Fruit fly (Drosophila melanogaster) whole organism, embryonic: ENCODE measurements around the gene CG33093.

ENCODE experiments used
- Aef1 ChIP-seq: fragments of 200-800 bp; sonication (Bioruptor generic); IDR thresholded peaks from 3 replicates; pipeline ENCODE4 v1.3.6; 2022; ENCODE audit warnings: missing biosample characterization, missing genetic modification characterization
- Asciz ChIP-seq: fragments of 200-800 bp; sonication (Bioruptor generic); optimal IDR thresholded peaks from 2 replicates; lab custom pipeline; 2017; ENCODE audit warnings: missing biosample characterization, mild to moderate bottlenecking, missing genetic modification characterization, missing genetic modification reagents
- Atf3 ChIP-seq: fragments of 200-800 bp; sonication (Bioruptor generic); optimal IDR thresholded peaks from 3 replicates; lab custom pipeline; 2016; ENCODE audit warnings: missing biosample characterization, missing genetic modification characterization
- BEAF-32 ChIP-seq: fragments of 200-800 bp; sonication (Bioruptor generic); optimal IDR thresholded peaks from 3 replicates; lab custom pipeline; 2017; ENCODE audit warnings: missing biosample characterization, missing genetic modification characterization, mild to moderate bottlenecking, moderate library complexity, missing genetic modification reagents
- BtbVII ChIP-seq: fragments of 200-800 bp; sonication (Bioruptor generic); optimal IDR thresholded peaks from 3 replicates; lab custom pipeline; 2017; ENCODE audit warnings: missing biosample characterization, mild to moderate bottlenecking, missing genetic modification characterization
- C15 ChIP-seq: fragments of 200-800 bp; sonication (Bioruptor generic); IDR thresholded peaks from 3 replicates; pipeline ENCODE4 v1.3.6; 2022; ENCODE audit warnings: missing biosample characterization, missing genetic modification characterization
- CG1024 ChIP-seq: fragments of 200-800 bp; sonication (Bioruptor generic); IDR thresholded peaks from 2 replicates; pipeline ENCODE4 v1.3.6; 2022; ENCODE audit warnings: missing biosample characterization, missing genetic modification characterization
- CG10565 ChIP-seq: fragments of 200-800 bp; sonication (Bioruptor generic); optimal IDR thresholded peaks from 3 replicates; lab custom pipeline; 2016; ENCODE audit warnings: missing biosample characterization, mild to moderate bottlenecking, missing genetic modification characterization
- CG10979 ChIP-seq: fragments of 200-800 bp; sonication (Bioruptor generic); optimal IDR thresholded peaks from 2 replicates; lab custom pipeline; 2018; ENCODE audit warnings: missing biosample characterization, mild to moderate bottlenecking, missing genetic modification characterization, moderate library complexity
- CG12659 ChIP-seq: fragments of 200-800 bp; sonication (Bioruptor generic); optimal IDR thresholded peaks from 3 replicates; lab custom pipeline; 2017; ENCODE audit warnings: mild to moderate bottlenecking, missing biosample characterization, missing genetic modification reagents, missing genetic modification characterization
- CG12942 ChIP-seq: fragments of 200-800 bp; sonication (Bioruptor generic); optimal IDR thresholded peaks from 3 replicates; lab custom pipeline; 2016; ENCODE audit warnings: missing biosample characterization, missing genetic modification characterization
- CG13123 ChIP-seq: fragments of 200-800 bp; sonication (Bioruptor generic); optimal IDR thresholded peaks from 2 replicates; lab custom pipeline; 2016; ENCODE audit warnings: missing biosample characterization, missing genetic modification characterization
- CG15514 ChIP-seq: fragments of 200-800 bp; sonication (Bioruptor generic); optimal IDR thresholded peaks from 3 replicates; lab custom pipeline; 2017; ENCODE audit warnings: missing biosample characterization, missing genetic modification characterization, mild to moderate bottlenecking, moderate library complexity, missing genetic modification reagents
- CG16815 ChIP-seq: fragments of 200-800 bp; sonication (Bioruptor generic); optimal IDR thresholded peaks from 3 replicates; lab custom pipeline; 2017; ENCODE audit warnings: missing biosample characterization, mild to moderate bottlenecking, missing genetic modification characterization
- CG17385 ChIP-seq: fragments of 200-800 bp; sonication (Bioruptor generic); optimal IDR thresholded peaks from 3 replicates; lab custom pipeline; 2018; ENCODE audit warnings: missing biosample characterization, mild to moderate bottlenecking, missing genetic modification characterization
- CG18599 ChIP-seq: fragments of 200-800 bp; sonication (Bioruptor generic); optimal IDR thresholded peaks from 3 replicates; lab custom pipeline; 2017; ENCODE audit warnings: missing biosample characterization, missing genetic modification characterization, mild to moderate bottlenecking, moderate library complexity, missing genetic modification reagents
- CG2202 ChIP-seq: fragments of 200-800 bp; sonication (Bioruptor generic); optimal IDR thresholded peaks from 2 replicates; lab custom pipeline; 2018; ENCODE audit warnings: missing biosample characterization, mild to moderate bottlenecking, missing genetic modification characterization
- CG33557 ChIP-seq: fragments of 200-800 bp; sonication (Bioruptor generic); optimal IDR thresholded peaks from 2 replicates; lab custom pipeline; 2019; ENCODE audit warnings: missing biosample characterization, mild to moderate bottlenecking, missing genetic modification characterization, moderate library complexity
- CG3407 ChIP-seq: fragments of 200-800 bp; sonication (Bioruptor generic); optimal IDR thresholded peaks from 2 replicates; lab custom pipeline; 2018; ENCODE audit warnings: missing biosample characterization, mild to moderate bottlenecking, missing genetic modification characterization
- CG4360 ChIP-seq: fragments of 200-800 bp; sonication (Bioruptor generic); IDR thresholded peaks from 2 replicates; pipeline ENCODE4 v1.3.6; 2022; ENCODE audit warnings: missing biosample characterization, missing genetic modification characterization
- CG43689 ChIP-seq: fragments of 200-800 bp; sonication (Bioruptor generic); IDR thresholded peaks from 2 replicates; pipeline ENCODE4 v1.3.6; 2022; ENCODE audit warnings: missing biosample characterization, missing genetic modification characterization
- CG5245 ChIP-seq: fragments of 200-800 bp; sonication (Bioruptor generic); optimal IDR thresholded peaks from 3 replicates; lab custom pipeline; 2016; ENCODE audit warnings: missing biosample characterization, missing genetic modification characterization
- CG6272 ChIP-seq: fragments of 200-800 bp; sonication (Bioruptor generic); IDR thresholded peaks from 2 replicates; pipeline ENCODE4 v1.3.6; 2022; ENCODE audit warnings: missing biosample characterization, missing genetic modification characterization
- CG8359 ChIP-seq: fragments of 200-800 bp; sonication (Bioruptor generic); optimal IDR thresholded peaks from 2 replicates; lab custom pipeline; 2017; ENCODE audit warnings: missing biosample characterization, mild to moderate bottlenecking, missing genetic modification characterization, borderline replicate concordance
- CG9727 ChIP-seq: fragments of 200-800 bp; sonication (Bioruptor generic); optimal IDR thresholded peaks from 3 replicates; lab custom pipeline; 2017; ENCODE audit warnings: missing biosample characterization, mild to moderate bottlenecking, missing genetic modification characterization
- CHES-1-like ChIP-seq: fragments of 200-800 bp; sonication (Bioruptor generic); optimal IDR thresholded peaks from 2 replicates; lab custom pipeline; 2016; ENCODE audit warnings: missing biosample characterization, missing genetic modification characterization
- CrebB ChIP-seq: fragments of 200-800 bp; sonication (Bioruptor generic); optimal IDR thresholded peaks from 3 replicates; lab custom pipeline; 2018; ENCODE audit warnings: missing biosample characterization, mild to moderate bottlenecking, missing genetic modification characterization
- Dad ChIP-seq: fragments of 200-800 bp; sonication (Bioruptor generic); optimal IDR thresholded peaks from 3 replicates; lab custom pipeline; 2016; ENCODE audit warnings: missing biosample characterization, missing genetic modification characterization
- Doc2 ChIP-seq: fragments of 200-800 bp; sonication (Bioruptor generic); IDR thresholded peaks from 2 replicates; pipeline ENCODE4 v1.3.6; 2022; ENCODE audit warnings: missing biosample characterization, missing genetic modification characterization
- Dp ChIP-seq: fragments of 200-800 bp; sonication (Bioruptor generic); optimal IDR thresholded peaks from 2 replicates; lab custom pipeline; 2018; ENCODE audit warnings: missing biosample characterization, mild to moderate bottlenecking, missing genetic modification characterization, moderate library complexity
- E2f1 ChIP-seq: fragments of 200-800 bp; sonication (Bioruptor generic); IDR thresholded peaks from 2 replicates; pipeline ENCODE4 v1.3.6; 2022; ENCODE audit warnings: missing biosample characterization, missing genetic modification characterization
- Hr3 ChIP-seq: fragments of 200-800 bp; sonication (Bioruptor generic); optimal IDR thresholded peaks from 3 replicates; lab custom pipeline; 2016; ENCODE audit warnings: missing biosample characterization, missing genetic modification characterization
- Hr51 ChIP-seq, 2 experiments: fragments of 200-800 bp; sonication (Bioruptor generic); optimal IDR thresholded peaks; 2 replicates in 1 of 2; 3 replicates in 1 of 2; lab custom pipeline; 2016 to 2018; ENCODE audit warnings: missing biosample characterization in 2 of 2, missing genetic modification characterization in 2 of 2, mild to moderate bottlenecking in 1 of 2, moderate library complexity in 1 of 2
- Sox100B ChIP-seq: fragments of 200-800 bp; sonication (Bioruptor generic); optimal IDR thresholded peaks from 3 replicates; lab custom pipeline; 2018; ENCODE audit warnings: missing biosample characterization, mild to moderate bottlenecking, missing genetic modification characterization
- Sox102F ChIP-seq: fragments of 200-800 bp; sonication (Bioruptor generic); optimal IDR thresholded peaks from 2 replicates; lab custom pipeline; 2018; ENCODE audit warnings: missing biosample characterization, mild to moderate bottlenecking, missing genetic modification characterization, moderate library complexity
- Xrp1 ChIP-seq: fragments of 200-800 bp; sonication (Bioruptor generic); IDR thresholded peaks from 2 replicates; pipeline ENCODE4 v1.3.6; 2022; ENCODE audit warnings: missing biosample characterization, missing genetic modification characterization
- corto ChIP-seq: fragments of 200-800 bp; sonication (Bioruptor generic); optimal IDR thresholded peaks from 2 replicates; lab custom pipeline; 2016; ENCODE audit warnings: missing biosample characterization, mild to moderate bottlenecking, missing genetic modification characterization, moderate library complexity
- dimm ChIP-seq: fragments of 200-800 bp; sonication (Bioruptor generic); IDR thresholded peaks from 2 replicates; pipeline ENCODE4 v1.3.6; 2022; ENCODE audit warnings: missing biosample characterization, missing genetic modification characterization
- fd3F ChIP-seq: fragments of 200-800 bp; sonication (Bioruptor generic); optimal IDR thresholded peaks from 2 replicates; lab custom pipeline; 2018; ENCODE audit warnings: missing biosample characterization, mild to moderate bottlenecking, missing genetic modification characterization, moderate library complexity
- gcm ChIP-seq: fragments of 200-800 bp; sonication (Bioruptor generic); optimal IDR thresholded peaks from 2 replicates; lab custom pipeline; 2019; ENCODE audit warnings: missing biosample characterization, mild to moderate bottlenecking, missing genetic modification characterization, moderate library complexity
- gfzf ChIP-seq: fragments of 200-800 bp; sonication (Bioruptor generic); optimal IDR thresholded peaks from 2 replicates; lab custom pipeline; 2016; ENCODE audit warnings: missing biosample characterization, mild to moderate bottlenecking, missing genetic modification characterization, moderate library complexity
- insv ChIP-seq, 2 experiments: fragments of 200-800 bp; sonication (Bioruptor generic); optimal IDR thresholded peaks; 3 replicates each; lab custom pipeline; 2016 to 2018; ENCODE audit warnings: missing biosample characterization in 2 of 2, missing genetic modification characterization in 2 of 2
- jigr1 ChIP-seq: fragments of 200-800 bp; sonication (Bioruptor generic); IDR thresholded peaks from 3 replicates; pipeline ENCODE4 v1.3.6; 2022; ENCODE audit warnings: missing biosample characterization, missing genetic modification characterization
- lmd ChIP-seq: fragments of 200-800 bp; sonication (Bioruptor generic); IDR thresholded peaks from 2 replicates; pipeline ENCODE4 v1.3.6; 2022; ENCODE audit warnings: missing biosample characterization, missing genetic modification characterization
- sqz ChIP-seq: fragments of 200-800 bp; sonication (Bioruptor generic); optimal IDR thresholded peaks from 3 replicates; lab custom pipeline; 2018; ENCODE audit warnings: missing biosample characterization, mild to moderate bottlenecking, missing genetic modification characterization
- stc ChIP-seq: fragments of 200-800 bp; sonication (Bioruptor generic); IDR thresholded peaks from 2 replicates; pipeline ENCODE4 v1.3.6; 2022; ENCODE audit warnings: missing biosample characterization, missing genetic modification characterization
- trh ChIP-seq: fragments of 200-800 bp; sonication (Bioruptor generic); optimal IDR thresholded peaks from 2 replicates; lab custom pipeline; 2016; ENCODE audit warnings: missing biosample characterization, missing genetic modification characterization
- unpg ChIP-seq: fragments of 200-800 bp; sonication (Bioruptor generic); optimal IDR thresholded peaks from 3 replicates; lab custom pipeline; 2018; ENCODE audit warnings: missing biosample characterization, mild to moderate bottlenecking, missing genetic modification characterization, moderate library complexity
- usp ChIP-seq: fragments of >200 bp; optimal IDR thresholded peaks from 2 replicates; lab custom pipeline; 2017; ENCODE audit warnings: missing biosample characterization, missing genetic modification characterization
- vvl ChIP-seq: fragments of 200-800 bp; sonication (Bioruptor generic); IDR thresholded peaks from 2 replicates; pipeline ENCODE4 v1.3.6; 2022; ENCODE audit warnings: missing biosample characterization, missing genetic modification characterization
- z ChIP-seq: fragments of 200-800 bp; sonication (Bioruptor generic); IDR thresholded peaks from 3 replicates; pipeline ENCODE4 v1.3.6; 2022; ENCODE audit warnings: missing biosample characterization, missing genetic modification characterization

CG33093 gene

dm6 chr3R:22530305-22530704 is 1.4 kb downstream of the CG33093 start, which contains the start of gene CG33099 (continued):
- TF ChIP-seq BtbVII (GFP tag; lab: Kevin White, UChicago) (peak; percentile 19), CG10979 (peak; percentile 11), CG12942 (GFP tag; lab: Kevin White, UChicago) (no peak), CG43689 (GFP tag; lab: Robert Waterston, UW) (no peak), CG2202 (tag; lab: Kevin White, UChicago) (peak; percentile 43), CG17385 (GFP tag; lab: Kevin White, UChicago) (peak; percentile 31), vvl (GFP tag; lab: Robert Waterston, UW) (peak; percentile 47; the same call in 1 of the 2 replicates), BEAF-32 (GFP tag; lab: Kevin White, UChicago) (no peak), Hr3 (GFP tag; lab: Kevin White, UChicago) (no peak), C15 (GFP tag; lab: Robert Waterston, UW) (no peak), Doc2 (GFP tag; lab: Robert Waterston, UW) (no peak), CrebB (tag; lab: Kevin White, UChicago) (peak; percentile 64), fd3F (GFP tag; lab: Kevin White, UChicago) (no peak), CG18599 (peak; percentile 67), Sox102F (GFP tag; lab: Kevin White, UChicago) (no peak), Dad (GFP tag; lab: Kevin White, UChicago) (no peak), unpg (GFP tag; lab: Kevin White, UChicago) (peak; percentile 43), sqz (peak; percentile 35), usp (GFP tag; lab: Kevin White, UChicago) (no peak), Atf3 (GFP tag; lab: Kevin White, UChicago) (no peak), CG8359 (GFP tag; lab: Kevin White, UChicago) (peak; percentile 35), CG4360 (no peak), dimm (GFP tag; lab: Robert Waterston, UW) (no peak), CG6272 (GFP tag; lab: Robert Waterston, UW) (no peak), CG9727 (peak; percentile 60), Asciz (GFP tag; lab: Kevin White, UChicago) (peak; percentile 56), trh (GFP tag; lab: Kevin White, UChicago) (no peak), jigr1 (GFP tag; lab: Robert Waterston, UW) (no peak), CG16815 (no peak), insv (GFP tag; optimal IDR thresholded peaks at IDR 0.05; lab: Kevin White, UChicago) (peak in 1 of 2 experiments; percentile 45), CG3407 (GFP tag; lab: Kevin White, UChicago) (peak; percentile 45), CG1024 (GFP tag; lab: Robert Waterston, UW) (peak; percentile 27; the same call in 1 of the 2 replicates), Xrp1 (peak; percentile 51), Hr51 (GFP tag; optimal IDR thresholded peaks at IDR 0.05; lab: Kevin White, UChicago) (peak in 1 of 2 experiments; percentile 16), gcm (GFP tag; lab: Kevin White, UChicago) (peak; percentile 49), Aef1 (no peak), z (GFP tag; lab: Robert Waterston, UW) (no peak), gfzf (GFP tag; lab: Kevin White, UChicago) (no peak), Sox100B (GFP tag; lab: Kevin White, UChicago) (peak; percentile 0), stc (GFP tag; lab: Robert Waterston, UW) (peak; percentile 46; the same call in 1 of the 2 replicates), CG13123 (GFP tag; lab: Kevin White, UChicago) (peak; percentile 30), E2f1 (GFP tag; lab: Robert Waterston, UW) (0 out of 2 replicates have a peak, but pooled peaks have one; percentile 12), CG12659 (GFP tag; lab: Kevin White, UChicago) (peak; percentile 49), CG15514 (GFP tag; lab: Kevin White, UChicago) (peak; percentile 83), lmd (no peak), corto (GFP tag; lab: Kevin White, UChicago) (no peak), CG10565 (GFP tag; lab: Kevin White, UChicago) (no peak), Dp (GFP tag; lab: Kevin White, UChicago) (no peak), CG33557 (GFP tag; lab: Kevin White, UChicago) (peak; percentile 54), CHES-1-like (GFP tag; lab: Kevin White, UChicago) (peak; percentile 40), CG5245 (GFP tag; lab: Kevin White, UChicago) (no peak)
